Fruit fly (Drosophila melanogaster) whole organism, embryonic: ENCODE measurements around the gene CG3337.
A peak's percentile ranks its signal among the peaks of the same experiment; 100 is the strongest.

Experiments used
- Awh ChIP-seq: fragments of 200-800 bp; sonication (Bioruptor generic); IDR thresholded peaks from 2 replicates; pipeline ENCODE4, ENCODE4 v1.3.6; 2022; ENCODE audit warnings: missing biosample characterization, missing genetic modification characterization
- CG11085 ChIP-seq: fragments of 200-800 bp; sonication (Bioruptor generic); IDR thresholded peaks from 2 replicates; pipeline ENCODE4 v1.3.6; 2022; ENCODE audit warnings: missing biosample characterization, missing genetic modification characterization
- CG11456 ChIP-seq: fragments of 200-800 bp; sonication (Bioruptor generic); IDR thresholded peaks from 3 replicates; pipeline ENCODE4 v1.3.6; 2022; ENCODE audit warnings: missing biosample characterization, missing genetic modification characterization
- CG12299 ChIP-seq: fragments of 200-800 bp; sonication (Bioruptor generic); optimal IDR thresholded peaks from 2 replicates; lab custom pipeline; 2018; ENCODE audit warnings: missing biosample characterization, mild to moderate bottlenecking, missing genetic modification characterization
- CG13775 ChIP-seq: fragments of 200-800 bp; sonication (Bioruptor generic); optimal IDR thresholded peaks from 3 replicates; lab custom pipeline; 2017; ENCODE audit warnings: missing biosample characterization, mild to moderate bottlenecking, missing genetic modification characterization
- CG15479 ChIP-seq: fragments of 200-800 bp; sonication (Bioruptor generic); optimal IDR thresholded peaks from 3 replicates; lab custom pipeline; 2019; ENCODE audit warnings: missing biosample characterization, mild to moderate bottlenecking, missing genetic modification characterization, moderate library complexity
- CG17328 ChIP-seq: fragments of 200-800 bp; sonication (Bioruptor generic); IDR thresholded peaks from 2 replicates; pipeline ENCODE4 v1.3.6; 2022; ENCODE audit warnings: missing biosample characterization, missing genetic modification characterization
- CG17802 ChIP-seq: fragments of 200-800 bp; sonication (Bioruptor generic); optimal IDR thresholded peaks from 2 replicates; lab custom pipeline; 2018; ENCODE audit warnings: missing biosample characterization, mild to moderate bottlenecking, missing genetic modification characterization, moderate library complexity
- CG2889 ChIP-seq: fragments of 200-800 bp; sonication (Bioruptor generic); IDR thresholded peaks from 3 replicates; pipeline ENCODE4 v1.3.6; 2022; ENCODE audit warnings: missing biosample characterization, missing genetic modification characterization
- CG4424 ChIP-seq: fragments of 200-800 bp; sonication (Bioruptor generic); optimal IDR thresholded peaks from 3 replicates; lab custom pipeline; 2016; ENCODE audit warnings: missing biosample characterization, missing genetic modification characterization
- CG4854 ChIP-seq: fragments of 200-800 bp; sonication (Bioruptor generic); optimal IDR thresholded peaks from 2 replicates; lab custom pipeline; 2016; ENCODE audit warnings: missing biosample characterization, missing genetic modification characterization, inconsistent platforms
- CG6254 ChIP-seq: fragments of 200-800 bp; sonication (Bioruptor generic); optimal IDR thresholded peaks from 3 replicates; lab custom pipeline; 2017; ENCODE audit warnings: mild to moderate bottlenecking, missing biosample characterization, missing genetic modification reagents, missing genetic modification characterization
- CG6683 ChIP-seq: fragments of 200-800 bp; sonication (Bioruptor generic); optimal IDR thresholded peaks from 2 replicates; lab custom pipeline; 2017; ENCODE audit warnings: missing biosample characterization, mild to moderate bottlenecking, missing genetic modification characterization, missing genetic modification reagents
- CG7928 ChIP-seq: fragments of 200-800 bp; sonication (Bioruptor generic); optimal IDR thresholded peaks from 2 replicates; lab custom pipeline; 2017; ENCODE audit warnings: missing biosample characterization, mild to moderate bottlenecking, missing genetic modification characterization
- CG8924 ChIP-seq: fragments of 200-800 bp; optimal IDR thresholded peaks from 3 replicates; lab custom pipeline; 2019; ENCODE audit warnings: missing biosample characterization, mild to moderate bottlenecking, missing genetic modification characterization, moderate library complexity
- CoRest ChIP-seq: fragments of 200-800 bp; sonication (Bioruptor generic); optimal IDR thresholded peaks from 3 replicates; lab custom pipeline; 2018; ENCODE audit warnings: missing biosample characterization, mild to moderate bottlenecking, missing genetic modification characterization, moderate library complexity
- Dbx ChIP-seq: fragments of 200-800 bp; sonication (Bioruptor generic); IDR thresholded peaks from 3 replicates; pipeline ENCODE4 v1.3.6; 2022; ENCODE audit warnings: missing biosample characterization, missing genetic modification characterization
- GATAe ChIP-seq: fragments of 200-800 bp; sonication (Bioruptor generic); conservative IDR thresholded peaks from 2 replicates; pipeline ENCODE4 v1.3.6; 2022; ENCODE audit warnings: missing biosample characterization, missing genetic modification characterization
- Gug ChIP-seq: fragments of 200-800 bp; sonication (Bioruptor generic); IDR thresholded peaks from 4 replicates; pipeline ENCODE4 v1.3.6; 2022; ENCODE audit warnings: missing biosample characterization, missing genetic modification characterization
- H2.0 ChIP-seq: fragments of 200-800 bp; sonication (Bioruptor generic); IDR thresholded peaks from 2 replicates; pipeline ENCODE4 v1.3.6; 2022; ENCODE audit warnings: missing biosample characterization, missing genetic modification characterization
- MBD-R2 ChIP-seq: fragments of 200-800 bp; sonication (Bioruptor generic); IDR thresholded peaks from 2 replicates; pipeline ENCODE4 v1.3.6; 2022; ENCODE audit warnings: missing biosample characterization, missing genetic modification characterization
- Optix ChIP-seq: fragments of 200-800 bp; sonication (Bioruptor generic); IDR thresholded peaks from 3 replicates; pipeline ENCODE4 v1.3.6; 2022; ENCODE audit warnings: missing biosample characterization, missing genetic modification characterization
- Rfx ChIP-seq: fragments of 200-800 bp; sonication (Bioruptor generic); IDR thresholded peaks from 2 replicates; pipeline ENCODE4 v1.3.6; 2022; ENCODE audit warnings: missing biosample characterization, missing genetic modification characterization
- Sox100B ChIP-seq: fragments of 200-800 bp; sonication (Bioruptor generic); optimal IDR thresholded peaks from 3 replicates; lab custom pipeline; 2018; ENCODE audit warnings: missing biosample characterization, mild to moderate bottlenecking, missing genetic modification characterization
- Xbp1 ChIP-seq: fragments of 200-800 bp; sonication (Bioruptor generic); optimal IDR thresholded peaks from 3 replicates; lab custom pipeline; 2016; ENCODE audit warnings: missing biosample characterization, mild to moderate bottlenecking, missing genetic modification characterization
- ato ChIP-seq: fragments of 200-800 bp; sonication (Bioruptor generic); IDR thresholded peaks from 2 replicates; pipeline ENCODE4 v1.3.6; 2022; ENCODE audit warnings: missing biosample characterization, missing genetic modification characterization; ENCODE audit not compliant: partially characterized antibody
- bigmax ChIP-seq: fragments of 200-800 bp; sonication (Bioruptor generic); optimal IDR thresholded peaks from 2 replicates; lab custom pipeline; 2018; ENCODE audit warnings: missing biosample characterization, mild to moderate bottlenecking, missing genetic modification characterization
- btn ChIP-seq: fragments of 200-800 bp; sonication (Bioruptor generic); optimal IDR thresholded peaks from 2 replicates; lab custom pipeline; 2016; ENCODE audit warnings: missing biosample characterization, missing genetic modification characterization
- chif ChIP-seq, 2 experiments: fragments of 200-800 bp; sonication (Bioruptor generic); optimal IDR thresholded peaks; 3 replicates each; lab custom pipeline; 2016; ENCODE audit warnings: missing biosample characterization in 2 of 2, missing genetic modification characterization in 2 of 2
- grn ChIP-seq: fragments of 200-800 bp; sonication (Bioruptor generic); optimal IDR thresholded peaks from 3 replicates; lab custom pipeline; 2017; ENCODE audit warnings: missing biosample characterization, missing genetic modification characterization
- gro ChIP-seq: fragments of 200-800 bp; sonication (Bioruptor generic); optimal IDR thresholded peaks from 2 replicates; lab custom pipeline; 2016; ENCODE audit warnings: missing biosample characterization, missing genetic modification characterization
- hkb ChIP-seq, 2 experiments: fragments of 200-800 bp in 1 of 2; fragments of >200 bp in 1 of 2; sonication (Bioruptor generic) in 1 of 2; IDR thresholded peaks in 1 of 2; optimal IDR thresholded peaks in 1 of 2; 2 replicates each; pipeline versions ENCODE4 v1.3.6 to Lab custom; 2017 to 2022; ENCODE audit warnings: missing biosample characterization in 1 of 2, missing genetic modification characterization in 1 of 2
- ind ChIP-seq: fragments of 200-800 bp; sonication (Bioruptor generic); optimal IDR thresholded peaks from 3 replicates; lab custom pipeline; 2016; ENCODE audit warnings: missing biosample characterization, missing genetic modification characterization
- inv ChIP-seq: fragments of 200-800 bp; sonication (Bioruptor generic); IDR thresholded peaks from 2 replicates; pipeline ENCODE4 v1.3.6; 2022; ENCODE audit warnings: missing biosample characterization, missing genetic modification characterization; ENCODE audit not compliant: partially characterized antibody
- jing ChIP-seq: fragments of 200-800 bp; sonication (Bioruptor generic); optimal IDR thresholded peaks from 2 replicates; lab custom pipeline; 2018; ENCODE audit warnings: missing biosample characterization, mild to moderate bottlenecking, missing genetic modification characterization
- lab ChIP-seq: fragments of 200-800 bp; sonication (Bioruptor generic); optimal IDR thresholded peaks from 3 replicates; lab custom pipeline; 2017; ENCODE audit warnings: missing biosample characterization, missing genetic modification characterization, mild to moderate bottlenecking, moderate library complexity, missing genetic modification reagents
- lbe ChIP-seq: fragments of 200-800 bp; sonication (Bioruptor generic); optimal IDR thresholded peaks from 2 replicates; lab custom pipeline; 2016; ENCODE audit warnings: missing biosample characterization, mild to moderate bottlenecking, missing genetic modification characterization
- mld ChIP-seq: fragments of 200-800 bp; sonication (Bioruptor generic); IDR thresholded peaks from 3 replicates; pipeline ENCODE4 v1.3.6; 2022; ENCODE audit warnings: missing biosample characterization, missing genetic modification characterization; ENCODE audit not compliant: partially characterized antibody
- pita ChIP-seq: fragments of 200-800 bp; sonication (Bioruptor generic); optimal IDR thresholded peaks from 2 replicates; lab custom pipeline; 2017; ENCODE audit warnings: missing biosample characterization, mild to moderate bottlenecking, missing genetic modification characterization
- repo ChIP-seq: fragments of 200-800 bp; sonication (Bioruptor generic); optimal IDR thresholded peaks from 2 replicates; lab custom pipeline; 2016; ENCODE audit warnings: missing biosample characterization, missing genetic modification characterization
- run ChIP-seq: fragments of 200-800 bp; sonication (Bioruptor generic); optimal IDR thresholded peaks from 3 replicates; lab custom pipeline; 2018; ENCODE audit warnings: missing biosample characterization, mild to moderate bottlenecking, missing genetic modification characterization
- schlank ChIP-seq: fragments of 200-800 bp; sonication (Bioruptor generic); optimal IDR thresholded peaks from 2 replicates; lab custom pipeline; 2018; ENCODE audit warnings: missing biosample characterization, mild to moderate bottlenecking, missing genetic modification characterization
- sd ChIP-seq: fragments of 200-800 bp; sonication (Bioruptor generic); optimal IDR thresholded peaks from 3 replicates; lab custom pipeline; 2018; ENCODE audit warnings: missing biosample characterization, mild to moderate bottlenecking, missing genetic modification characterization, moderate library complexity
- seq ChIP-seq: fragments of 200-800 bp; sonication (Bioruptor generic); IDR thresholded peaks from 2 replicates; pipeline ENCODE4 v1.3.6; 2022; ENCODE audit warnings: missing biosample characterization, missing genetic modification characterization
- stc ChIP-seq: fragments of 200-800 bp; sonication (Bioruptor generic); IDR thresholded peaks from 2 replicates; pipeline ENCODE4 v1.3.6; 2022; ENCODE audit warnings: missing biosample characterization, missing genetic modification characterization
- toy ChIP-seq: fragments of 200-800 bp; sonication (Bioruptor generic); IDR thresholded peaks from 2 replicates; pipeline ENCODE4 v1.3.6; 2022; ENCODE audit warnings: missing biosample characterization, missing genetic modification characterization
- ttk ChIP-seq: fragments of 200-800 bp; sonication (Bioruptor generic); IDR thresholded peaks from 2 replicates; pipeline ENCODE4 v2.1.2; 2022; ENCODE audit warnings: missing biosample characterization, missing genetic modification characterization
- twi ChIP-seq: fragments of 200-800 bp; optimal IDR thresholded peaks from 2 replicates; lab custom pipeline; 2019; ENCODE audit warnings: missing biosample characterization, mild to moderate bottlenecking, missing genetic modification characterization, moderate library complexity
- unpg ChIP-seq: fragments of 200-800 bp; sonication (Bioruptor generic); optimal IDR thresholded peaks from 3 replicates; lab custom pipeline; 2018; ENCODE audit warnings: missing biosample characterization, mild to moderate bottlenecking, missing genetic modification characterization, moderate library complexity
- usp ChIP-seq: fragments of >200 bp; optimal IDR thresholded peaks from 2 replicates; lab custom pipeline; 2017; ENCODE audit warnings: missing biosample characterization, missing genetic modification characterization
- vvl ChIP-seq: fragments of 200-800 bp; sonication (Bioruptor generic); IDR thresholded peaks from 2 replicates; pipeline ENCODE4 v1.3.6; 2022; ENCODE audit warnings: missing biosample characterization, missing genetic modification characterization

Gene CG3337

DNA sequence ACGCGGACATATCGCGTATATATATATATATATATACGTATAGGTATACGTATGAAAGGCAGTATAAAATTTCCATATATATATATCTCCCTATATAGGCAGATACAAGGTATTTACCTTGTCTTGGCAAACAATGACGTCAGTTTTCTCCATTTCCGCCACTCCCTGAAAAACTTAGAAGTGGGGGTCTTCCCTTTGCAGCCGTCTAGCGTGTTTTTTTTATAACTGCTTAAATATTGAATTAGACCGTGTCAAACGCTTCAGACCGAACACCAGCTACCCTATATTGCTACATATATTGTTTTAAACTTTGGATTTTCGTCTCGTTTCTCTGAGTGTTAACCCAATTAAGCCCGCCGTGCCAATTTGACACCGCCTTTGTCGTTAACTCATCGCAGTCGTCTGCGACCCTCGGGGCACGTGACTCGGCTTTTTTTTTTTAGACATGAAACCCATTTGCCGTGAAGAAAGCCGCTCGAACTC, 46.7 kb downstream of the CG3337 start (continued):
- TF ChIP-seq Optix (GFP tag; lab: Robert Waterston, UW) (no peak), CG15479 (no peak), usp (no peak), MBD-R2 (GFP tag; lab: Robert Waterston, UW) (no peak), Awh (GFP tag; lab: Robert Waterston, UW) (peak; percentile 50; the same call in 1 of the 2 replicates), CG13775 (GFP tag; lab: Kevin White, UChicago) (no peak), unpg (GFP tag; lab: Kevin White, UChicago) (no peak), pita (no peak), seq (GFP tag; lab: Robert Waterston, UW) (no peak), CG7928 (GFP tag; lab: Kevin White, UChicago) (no peak), CG6683 (GFP tag; lab: Kevin White, UChicago) (peak; percentile 44), chif (GFP tag; optimal IDR thresholded peaks at IDR 0.05; lab: Kevin White, UChicago) (no peak), ato (GFP tag; lab: Robert Waterston, UW) (no peak), twi (tag; lab: Kevin White, UChicago) (no peak), CG4854 (no peak), btn (GFP tag; lab: Kevin White, UChicago) (no peak), lbe (GFP tag; lab: Kevin White, UChicago) (no peak), ind (GFP tag; lab: Kevin White, UChicago) (peak; percentile 12), repo (GFP tag; lab: Kevin White, UChicago) (no peak), Gug (GFP tag; lab: Robert Waterston, UW) (no peak), inv (GFP tag; lab: Robert Waterston, UW) (no peak), toy (GFP tag; lab: Robert Waterston, UW) (peak; percentile 46; the same call in 1 of the 2 replicates), GATAe (no peak), CG11085 (GFP tag; lab: Robert Waterston, UW) (no peak), bigmax (GFP tag; lab: Kevin White, UChicago) (no peak), vvl (GFP tag; lab: Robert Waterston, UW) (peak; percentile 26; the same call in 1 of the 2 replicates), CG11456 (GFP tag; lab: Robert Waterston, UW) (no peak), schlank (peak; percentile 23), CG2889 (no peak), hkb (optimal IDR thresholded peaks at IDR 0.05; lab: Kevin White, UChicago) (no peak), hkb (GFP tag; IDR thresholded peaks at IDR 0.05; lab: Robert Waterston, UW) (peak; percentile 55; the same call in 1 of the 2 replicates), ttk (no peak), stc (GFP tag; lab: Robert Waterston, UW) (no peak), CG12299 (tag; lab: Kevin White, UChicago) (no peak), Xbp1 (GFP tag; lab: Kevin White, UChicago) (peak; percentile 13), H2.0 (GFP tag; lab: Robert Waterston, UW) (no peak), CG17328 (GFP tag; lab: Robert Waterston, UW) (peak; percentile 32; the same call in 1 of the 2 replicates), Rfx (GFP tag; lab: Robert Waterston, UW) (peak; percentile 60), CG6254 (peak; percentile 32), mld (GFP tag; lab: Robert Waterston, UW) (no peak), run (tag; lab: Kevin White, UChicago) (no peak), CG8924 (no peak), grn (GFP tag; lab: Kevin White, UChicago) (no peak), lab (GFP tag; lab: Kevin White, UChicago) (peak; percentile 77), CoRest (tag; lab: Kevin White, UChicago) (no peak), sd (tag; lab: Kevin White, UChicago) (peak; percentile 17), jing (no peak), gro (GFP tag; lab: Kevin White, UChicago) (no peak), Dbx (GFP tag; lab: Robert Waterston, UW) (peak; percentile 46; the same call in 1 of the 3 replicates), CG17802 (tag; lab: Kevin White, UChicago) (no peak), CG4424 (GFP tag; lab: Kevin White, UChicago) (peak; percentile 5), Sox100B (GFP tag; lab: Kevin White, UChicago) (peak; percentile 35)
